Fruit fly (Drosophila melanogaster) whole organism: ENCODE measurements around the gene TSG101.

Experiments used
- CG8478 ChIP-seq: fragments of >200 bp; optimal IDR thresholded peaks from 2 replicates; lab custom pipeline; 2018; ENCODE audit warnings: inconsistent platforms
- Dll ChIP-seq: fragments of >200 bp; optimal IDR thresholded peaks from 2 replicates; lab custom pipeline; 2017
- EcR ChIP-seq, 2 experiments: fragments of >200 bp; optimal IDR thresholded peaks; 2 replicates each; lab custom pipeline; 2017; ENCODE audit warnings: missing biosample characterization in 2 of 2, missing genetic modification characterization in 2 of 2, missing genetic modification reagents in 2 of 2
- pan ChIP-seq: fragments of >200 bp; optimal IDR thresholded peaks from 2 replicates; lab custom pipeline; 2017
- psq ChIP-seq: fragments of >200 bp; optimal IDR thresholded peaks from 2 replicates; lab custom pipeline; 2017
- usp ChIP-seq: fragments of >200 bp; optimal IDR thresholded peaks from 2 replicates; lab custom pipeline; 2017; ENCODE audit warnings: missing biosample characterization, missing genetic modification characterization, mixed read lengths

The TSG101 gene

DNA sequence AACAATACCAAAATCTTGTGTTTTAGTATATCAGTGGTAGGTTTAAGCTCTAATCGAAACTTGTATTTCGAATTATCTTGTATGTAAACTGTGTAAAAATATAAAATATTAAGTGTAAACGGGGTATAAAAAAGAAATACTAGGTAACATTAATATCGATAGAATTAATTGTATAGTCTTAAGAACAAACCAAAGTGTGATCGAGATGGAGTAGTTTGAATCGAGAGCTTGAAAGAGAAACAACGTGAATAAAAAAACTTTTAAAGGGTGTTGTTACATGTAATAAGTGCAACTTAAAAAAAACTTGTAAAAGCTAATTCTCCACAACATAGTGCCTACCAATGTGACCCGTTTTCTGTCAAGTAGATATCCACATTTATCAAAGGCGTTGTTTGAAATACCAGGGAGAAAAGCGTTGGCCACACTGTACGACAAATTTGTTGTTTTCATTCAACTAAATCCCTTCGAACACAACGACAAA, at the start of gene TSG101:
Gene TSG101, plus strand, starts transcription at position 208 of the 481 bp plus-strand sequence.
- TF ChIP-seq psq (lab: Kevin White, UChicago), result no peak
- TF ChIP-seq usp (GFP tag; lab: Kevin White, UChicago), result no peak
- no peak for TF ChIP-seq Dll (lab: Kevin White, UChicago)

DNA sequence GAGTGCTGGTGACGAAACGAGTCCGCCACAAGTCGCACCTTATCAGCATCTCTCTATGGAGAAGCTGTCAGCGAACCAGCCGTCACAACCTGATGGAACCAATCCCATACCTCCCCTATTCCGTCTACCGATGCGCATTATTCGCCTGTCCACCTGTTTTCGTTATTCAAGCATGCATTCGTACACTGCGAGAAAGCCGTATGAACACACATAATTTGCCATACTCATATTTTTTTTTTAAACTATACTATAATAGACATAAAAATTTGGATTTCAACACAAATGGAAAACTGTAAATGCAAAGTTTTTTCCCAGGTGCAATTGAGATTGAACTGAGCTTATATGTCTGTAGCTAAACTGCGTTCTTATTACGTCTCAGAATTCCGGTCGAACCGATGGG, 45.5 kb upstream of the TSG101 start:
- no peak for TF ChIP-seq Dll (lab: Kevin White, UChicago)
- no peak for TF ChIP-seq pan
- TF ChIP-seq CG8478 (lab: Kevin White, UChicago), result no peak
- TF ChIP-seq psq (lab: Kevin White, UChicago), result no peak
- TF ChIP-seq usp (GFP tag; lab: Kevin White, UChicago), result no peak
- no peak for TF ChIP-seq EcR (GFP tag; optimal IDR thresholded peaks at IDR 0.05; lab: Kevin White, UChicago)

DNA sequence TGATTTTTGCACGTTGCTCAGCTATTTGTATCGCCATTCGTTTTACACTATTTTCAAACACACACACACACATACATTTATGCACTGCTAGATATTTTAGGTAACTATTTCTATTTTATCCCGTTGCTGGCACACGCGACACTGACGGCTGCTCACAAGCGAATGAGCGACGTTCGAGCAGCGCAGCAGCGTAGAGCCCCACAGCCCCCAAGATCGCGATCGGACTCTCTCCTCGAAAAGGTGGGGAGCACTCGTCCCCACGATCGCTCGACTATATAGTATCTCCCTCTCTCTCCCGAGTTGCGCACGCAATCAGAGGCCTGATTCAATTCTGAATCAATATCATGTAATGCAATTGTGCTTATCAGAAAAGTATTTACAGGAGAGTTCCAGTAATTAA, 42.1 kb upstream of the TSG101 start:
- no peak for TF ChIP-seq psq (lab: Kevin White, UChicago)
- no peak for TF ChIP-seq CG8478 (lab: Kevin White, UChicago)
- no peak for TF ChIP-seq pan
- no peak for TF ChIP-seq EcR (GFP tag; optimal IDR thresholded peaks at IDR 0.05; lab: Kevin White, UChicago)
- no peak for TF ChIP-seq usp (GFP tag; lab: Kevin White, UChicago)
- TF ChIP-seq Dll (lab: Kevin White, UChicago), result no peak

DNA sequence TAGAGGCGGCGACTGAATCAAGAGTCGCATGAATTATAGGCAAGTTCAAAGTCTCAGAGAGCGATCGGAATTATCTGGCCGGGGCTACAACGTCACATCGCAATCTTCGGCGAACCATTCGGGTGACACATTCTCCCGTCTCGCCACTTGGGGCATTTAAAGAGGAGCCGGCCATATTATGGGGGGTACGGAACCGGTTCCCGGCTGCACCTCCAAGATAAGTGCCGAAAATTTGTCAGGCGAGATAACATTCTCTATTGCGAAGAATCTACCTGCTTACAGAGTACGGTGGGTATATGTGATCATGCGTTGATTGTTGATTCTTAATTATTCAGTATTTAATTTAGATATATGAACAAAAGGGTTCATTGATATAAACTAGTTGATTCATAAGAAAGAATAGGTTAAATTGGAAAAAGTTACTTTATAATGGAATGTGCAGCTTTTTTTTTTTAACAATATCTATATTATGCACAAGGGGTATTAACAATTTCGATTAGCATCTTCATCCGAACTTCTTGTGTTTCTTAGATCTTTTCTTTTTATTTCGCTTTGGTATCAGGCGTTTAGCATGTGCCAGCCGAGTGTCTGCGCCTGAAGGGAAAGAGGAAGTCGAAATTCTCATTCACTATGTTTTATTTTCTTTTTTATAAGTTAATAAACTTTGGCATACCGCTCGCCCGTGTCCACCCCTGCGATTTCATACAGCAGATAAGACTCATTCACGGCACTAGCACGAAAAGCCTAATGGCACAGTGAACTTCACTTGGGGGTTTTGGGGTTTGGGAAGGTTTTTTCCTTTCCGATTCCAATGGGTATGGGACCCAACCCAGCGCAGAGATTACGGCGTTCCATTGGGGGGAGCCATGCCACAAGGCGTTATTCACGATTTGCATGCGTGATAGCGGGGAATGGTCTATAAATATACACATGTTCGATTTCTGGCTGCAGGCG, 40.3 kb upstream of the TSG101 start:
- no peak for TF ChIP-seq EcR (GFP tag; optimal IDR thresholded peaks at IDR 0.05; lab: Kevin White, UChicago)
- peak; percentile 29 for TF ChIP-seq pan

DNA sequence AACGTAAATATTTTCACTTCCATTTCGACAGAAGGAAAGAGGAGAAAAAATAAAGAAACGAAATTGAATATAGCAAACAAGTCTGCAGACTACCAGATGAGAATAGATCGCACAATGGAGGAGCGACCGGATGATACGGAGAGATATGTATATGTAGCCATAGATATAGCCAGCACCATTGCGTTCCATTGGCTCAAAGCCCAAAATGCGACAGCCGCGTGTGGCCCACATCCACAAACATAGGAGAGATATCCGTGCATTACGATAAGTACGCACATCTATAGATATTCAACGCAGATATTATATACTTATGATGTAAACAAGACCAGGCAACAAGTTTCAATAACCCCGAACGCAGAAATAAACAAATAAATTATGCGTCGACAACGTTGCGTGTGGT, 38.8 kb upstream of the TSG101 start:
- TF ChIP-seq pan, result no peak

DNA sequence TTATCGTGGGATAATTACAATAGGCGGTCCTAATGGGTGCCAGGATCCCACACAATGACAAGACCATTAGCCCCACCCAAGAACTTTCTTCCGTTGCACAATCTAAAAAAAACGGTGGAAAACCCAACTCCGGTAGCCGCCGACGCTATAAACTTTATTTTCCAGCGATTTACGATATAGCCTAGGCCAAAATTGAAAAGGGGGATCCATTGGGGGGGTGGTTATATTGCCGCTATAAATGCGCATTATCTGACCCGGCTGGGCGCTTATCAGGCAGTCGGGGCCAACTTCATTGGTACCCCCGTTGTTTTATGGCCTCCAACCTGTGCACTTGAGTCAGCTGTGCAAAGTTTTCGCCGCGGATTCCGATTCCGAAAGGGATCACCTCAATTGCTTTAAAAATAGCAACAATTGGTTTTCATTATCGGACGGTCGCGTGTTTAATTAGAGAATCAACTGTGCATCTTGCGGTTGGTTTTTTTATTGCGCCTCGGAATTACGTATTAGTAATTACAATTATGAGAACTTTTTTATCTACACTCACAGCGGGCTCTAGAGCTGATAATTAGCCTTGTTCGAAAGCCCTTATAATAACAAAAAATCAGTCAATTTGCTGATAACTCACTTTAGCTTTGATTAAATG, 38.3 kb upstream of the TSG101 start:
- no peak for TF ChIP-seq EcR (GFP tag; optimal IDR thresholded peaks at IDR 0.05; lab: Kevin White, UChicago)

DNA sequence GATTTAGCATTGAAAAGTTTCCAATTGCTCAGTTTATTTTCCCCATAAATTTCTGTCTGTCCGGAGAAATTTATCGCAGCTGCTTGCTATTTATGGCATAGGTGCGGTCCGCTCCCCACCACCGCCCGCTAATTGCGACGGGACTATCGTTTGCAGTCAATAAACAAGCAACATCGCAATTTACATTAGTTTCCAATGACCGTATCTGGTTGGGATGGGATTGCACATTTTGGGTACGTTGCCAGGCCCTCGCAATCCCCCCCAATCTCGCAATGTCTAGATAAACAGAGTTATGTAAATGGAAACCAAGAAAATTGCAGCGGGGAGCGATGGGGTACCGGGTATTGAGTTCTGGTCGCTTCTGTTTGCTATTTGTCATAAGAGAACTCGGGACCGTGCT, 37.5 kb upstream of the TSG101 start, which contains the start of gene nudC:
Gene nudC, plus strand, starts transcription at position 368 of the 400 bp plus-strand sequence.
- TF ChIP-seq pan (no peak), usp (GFP tag; lab: Kevin White, UChicago) (no peak), Dll (lab: Kevin White, UChicago) (no peak), EcR (GFP tag; optimal IDR thresholded peaks at IDR 0.05; lab: Kevin White, UChicago) (no peak), psq (lab: Kevin White, UChicago) (no peak), CG8478 (lab: Kevin White, UChicago) (no peak)

DNA sequence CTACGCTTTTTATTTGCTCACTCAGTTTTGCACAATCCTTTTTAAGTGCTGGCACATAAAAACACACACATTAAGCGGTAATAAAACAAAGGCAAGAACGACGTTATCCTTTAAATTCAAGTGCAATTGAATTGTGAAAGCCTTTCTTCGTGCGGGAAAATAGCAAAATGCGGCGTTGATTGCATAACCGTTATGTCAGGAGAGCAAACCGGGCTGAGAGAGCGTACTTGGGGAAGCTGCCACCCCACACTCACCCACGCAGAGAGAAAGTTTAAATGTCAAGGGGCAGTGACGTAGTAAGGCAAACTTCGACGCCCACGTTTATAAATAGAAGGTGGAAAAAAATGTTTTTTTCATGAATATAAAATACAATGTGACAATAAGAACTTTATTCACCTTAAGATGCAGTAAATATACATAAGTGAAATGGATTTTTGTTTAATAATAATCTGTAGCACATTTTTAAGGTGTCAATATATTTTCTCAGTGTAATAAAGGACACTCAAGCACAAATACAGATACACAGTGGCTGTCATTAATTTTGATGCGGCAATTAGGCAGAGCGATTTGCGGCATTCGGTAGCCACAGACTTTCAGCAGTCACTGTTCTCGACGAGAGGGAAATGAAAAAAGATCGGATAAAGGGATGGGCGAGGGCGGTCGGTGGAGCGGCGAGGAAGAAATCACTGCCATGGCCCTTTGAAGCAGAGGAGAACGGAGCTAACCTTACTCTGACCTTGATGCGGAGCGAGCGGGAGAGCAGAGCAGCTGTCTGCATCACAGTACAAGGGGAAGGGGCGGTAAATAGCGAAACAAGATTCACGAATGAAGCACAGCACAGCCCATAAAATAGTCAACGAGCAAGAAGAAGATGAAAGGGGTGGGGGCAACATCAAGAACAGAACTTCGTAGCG, 36.0 kb upstream of the TSG101 start:
- peak in 1 of 2 experiments; percentile 6 for TF ChIP-seq EcR (GFP tag; optimal IDR thresholded peaks at IDR 0.05; lab: Kevin White, UChicago)
- TF ChIP-seq CG8478 (lab: Kevin White, UChicago), result no peak

DNA sequence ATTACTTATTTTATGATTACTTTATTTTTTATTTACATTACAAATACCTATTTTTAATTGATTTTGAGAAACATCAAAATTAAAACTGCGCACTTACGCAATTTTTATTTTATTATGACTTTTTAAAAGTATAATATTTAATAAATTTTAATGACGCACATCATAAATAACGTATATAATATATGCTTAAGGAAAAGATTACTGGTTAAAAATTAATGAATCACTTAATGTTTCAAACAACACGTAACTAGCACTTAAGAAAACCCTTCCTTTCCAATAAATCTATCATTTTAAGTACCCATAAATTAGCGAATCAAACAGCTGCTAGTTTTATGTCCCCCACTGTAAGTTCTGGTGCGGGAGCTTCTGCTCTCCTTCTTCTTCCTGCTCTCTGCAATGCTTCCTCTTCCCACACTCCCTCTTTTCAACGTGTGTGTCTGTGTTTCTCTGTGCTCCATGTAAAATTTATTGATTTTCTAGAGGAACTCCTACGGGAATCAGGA, 35.2 kb upstream of the TSG101 start:
- TF ChIP-seq CG8478 (lab: Kevin White, UChicago), result no peak
- TF ChIP-seq usp (GFP tag; lab: Kevin White, UChicago), result no peak
- TF ChIP-seq pan, result no peak

DNA sequence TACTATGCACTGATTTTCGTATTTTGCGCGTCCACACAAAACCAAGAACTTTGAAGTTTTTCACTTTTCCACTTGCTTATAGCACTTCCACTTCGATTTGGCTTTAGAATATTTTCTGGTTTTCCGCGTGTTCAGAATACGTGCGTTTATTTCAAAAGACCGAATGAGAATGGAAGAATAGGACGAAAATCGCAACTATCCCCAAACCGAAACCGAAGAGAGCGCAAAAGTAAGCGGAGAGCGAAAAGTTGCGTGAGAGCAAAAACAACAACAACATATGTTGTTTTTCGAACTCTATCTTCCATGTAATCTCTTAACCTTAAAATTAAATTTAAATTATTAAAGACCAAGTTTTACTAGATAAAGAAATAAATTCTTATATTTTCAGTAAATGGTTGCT, 34.5 kb upstream of the TSG101 start, which contains the start of gene CG9674:
Gene CG9674, minus strand, starts transcription at position 174 of the 400 bp plus-strand sequence.
- TF ChIP-seq psq (lab: Kevin White, UChicago) (no peak), CG8478 (lab: Kevin White, UChicago) (no peak), EcR (GFP tag; optimal IDR thresholded peaks at IDR 0.05; lab: Kevin White, UChicago) (no peak), pan (no peak)

DNA sequence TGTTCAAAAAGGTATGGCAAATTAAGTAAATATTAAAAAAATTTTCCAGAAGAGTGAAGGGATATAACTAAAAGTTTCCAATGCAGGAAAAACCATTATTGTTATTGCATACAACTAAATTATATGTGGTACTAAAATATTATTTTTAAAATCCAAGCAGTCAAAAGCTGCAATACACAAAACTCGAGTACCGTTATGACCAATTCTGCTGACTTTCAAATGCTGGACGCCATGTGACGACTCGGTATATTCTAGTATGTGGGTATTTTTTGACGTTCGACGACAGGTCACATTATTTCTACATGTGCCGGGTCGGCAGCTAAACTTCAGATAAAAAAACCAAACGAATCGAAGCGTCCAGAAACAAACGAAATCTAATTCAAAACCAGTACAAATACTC, 34.0 kb upstream of the TSG101 start:
- no peak for TF ChIP-seq EcR (GFP tag; optimal IDR thresholded peaks at IDR 0.05; lab: Kevin White, UChicago)
- TF ChIP-seq Dll (lab: Kevin White, UChicago), result no peak
- no peak for TF ChIP-seq pan
- TF ChIP-seq usp (GFP tag; lab: Kevin White, UChicago), result no peak
- TF ChIP-seq CG8478 (lab: Kevin White, UChicago), result no peak
- no peak for TF ChIP-seq psq (lab: Kevin White, UChicago)

DNA sequence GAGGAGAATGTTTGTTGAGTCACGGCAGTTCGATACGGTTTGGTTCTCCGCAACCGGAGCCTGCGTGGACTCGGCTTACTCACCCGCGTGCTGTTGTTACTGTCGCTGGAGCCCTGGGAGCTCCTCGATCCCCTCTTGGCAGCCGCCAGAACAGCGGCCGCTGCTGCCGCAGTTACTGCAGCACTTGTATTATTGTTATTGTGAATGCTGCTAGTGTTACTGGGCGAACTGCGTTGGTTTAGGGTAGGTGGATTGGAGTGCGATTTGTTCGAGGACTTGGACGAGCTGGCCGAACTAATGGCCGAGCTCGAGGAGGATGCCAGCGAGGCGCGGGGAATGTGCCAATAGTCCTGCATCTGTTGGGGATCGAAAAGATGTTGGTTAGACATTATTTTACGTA, 31.6 kb upstream of the TSG101 start:
- TF ChIP-seq usp (GFP tag; lab: Kevin White, UChicago), result no peak
- TF ChIP-seq pan, result no peak
- no peak for TF ChIP-seq Dll (lab: Kevin White, UChicago)
- TF ChIP-seq CG8478 (lab: Kevin White, UChicago), result no peak
- no peak for TF ChIP-seq EcR (GFP tag; optimal IDR thresholded peaks at IDR 0.05; lab: Kevin White, UChicago)
- no peak for TF ChIP-seq psq (lab: Kevin White, UChicago)
